Fruit fly (Drosophila melanogaster): ENCODE results near the gene CG12605.

Gene CG12605

DNA sequence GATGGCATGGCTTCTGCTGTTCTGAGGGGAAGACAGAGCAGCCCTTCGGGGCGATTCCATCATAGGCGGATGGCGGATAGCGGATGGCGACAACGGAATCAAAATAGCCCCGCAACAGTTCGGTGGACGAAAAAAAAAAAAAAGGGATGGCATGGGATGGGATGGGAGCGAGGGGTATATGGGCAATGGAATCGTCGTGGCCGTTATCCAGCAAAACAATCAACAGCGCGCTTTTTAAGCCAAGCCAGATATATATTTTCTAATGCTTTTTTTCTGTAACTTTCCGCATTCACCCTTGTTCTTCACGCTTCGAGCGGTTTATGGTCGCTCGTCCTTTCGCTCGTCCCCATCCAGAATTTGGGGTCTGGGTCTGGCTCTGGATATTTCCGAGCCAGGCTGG is 31.0 kb upstream of the CG12605 start:
- TF ChIP-seq CG34367 (tag; optimal IDR thresholded peaks at IDR 0.05) (no peak), CG9948 (tag; optimal IDR thresholded peaks at IDR 0.05) (no peak), CG14655 (GFP tag; optimal IDR thresholded peaks at IDR 0.05) (no peak), Ets98B (GFP tag; IDR thresholded peaks at IDR 0.05) (no peak), CG8301 (tag; optimal IDR thresholded peaks at IDR 0.05) (no peak), CG8159 (tag; optimal IDR thresholded peaks at IDR 0.05) (no peak), CG32121 (GFP tag; IDR thresholded peaks at IDR 0.05) (no peak), Pif1A (GFP tag; optimal IDR thresholded peaks at IDR 0.05) (no peak), CG17806 (tag; optimal IDR thresholded peaks at IDR 0.05) (no peak), fd96Ca (GFP tag; IDR thresholded peaks at IDR 0.05) (no peak), rn (GFP tag; IDR thresholded peaks at IDR 0.05) (no peak), CG10348 (GFP tag; IDR thresholded peaks at IDR 0.05) (no peak), gl (tag; optimal IDR thresholded peaks at IDR 0.05) (no peak), CG15710 (tag; optimal IDR thresholded peaks at IDR 0.05) (no peak), EcR (GFP tag; optimal IDR thresholded peaks at IDR 0.05) (no peak), CG12605 (GFP tag; IDR thresholded peaks at IDR 0.05) (no peak), CG13204 (GFP tag; optimal IDR thresholded peaks at IDR 0.05) (no peak)

DNA sequence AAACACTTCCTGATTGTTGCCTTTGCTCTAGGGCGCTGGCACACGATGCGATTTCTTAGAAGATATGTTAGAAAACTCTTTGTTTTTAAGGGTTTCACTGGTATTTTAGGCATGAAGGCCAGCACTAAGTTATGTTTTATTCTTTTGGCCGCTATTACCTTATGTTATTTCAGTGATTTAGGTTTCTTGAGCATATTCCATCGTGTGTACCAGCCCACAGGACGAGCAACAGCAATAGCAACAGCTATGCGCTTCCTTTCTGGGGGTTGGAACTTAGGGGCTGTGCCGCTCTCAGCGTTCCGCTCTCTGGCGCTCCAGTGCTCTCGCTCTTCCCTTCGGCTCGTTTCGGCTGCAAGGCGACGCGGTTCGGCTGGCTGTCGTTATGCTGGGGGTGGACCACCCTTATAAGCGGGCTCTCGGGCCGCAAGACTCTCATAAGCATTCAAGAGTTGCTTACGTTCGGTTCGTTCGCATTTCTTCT is 18.9 kb upstream of the CG12605 start, which contains the start of gene scrt:
TSS of gene scrt (plus strand) at position 431 of the 481 bp plus-strand sequence.
- no peak for TF ChIP-seq CG10348 (GFP tag; IDR thresholded peaks at IDR 0.05)
- no peak for TF ChIP-seq CG34367 (tag; optimal IDR thresholded peaks at IDR 0.05)
- TF ChIP-seq fd96Ca (GFP tag; IDR thresholded peaks at IDR 0.05), result 0 out of 3 replicates have a peak, but pooled peaks have one; percentile 7
- no peak for TF ChIP-seq CG13204 (GFP tag; optimal IDR thresholded peaks at IDR 0.05)
- no peak for TF ChIP-seq CG15710 (tag; optimal IDR thresholded peaks at IDR 0.05)
- TF ChIP-seq CG17806 (tag; optimal IDR thresholded peaks at IDR 0.05), result no peak

DNA sequence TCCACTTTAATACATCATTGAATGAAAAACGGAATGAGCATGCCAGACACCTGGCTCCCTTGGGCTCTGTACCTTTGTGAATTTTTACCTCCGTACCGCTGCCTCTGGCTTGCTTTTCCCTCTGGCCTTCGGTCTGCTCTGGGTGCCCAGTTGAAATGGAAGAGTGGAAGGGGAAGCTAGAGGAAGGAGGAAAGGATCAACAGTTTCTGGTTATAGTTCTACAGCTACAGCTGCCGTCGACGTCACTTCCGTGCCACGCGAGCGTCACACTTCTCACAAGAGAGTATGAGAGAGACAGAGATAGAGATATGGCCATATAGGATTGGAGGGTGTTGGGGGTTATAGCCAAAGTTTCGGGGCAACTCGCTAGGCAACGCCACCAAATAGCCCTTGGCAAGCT is 15.5 kb upstream of the CG12605 start:
- no peak for TF ChIP-seq CG4496 (GFP tag; IDR thresholded peaks at IDR 0.05)

DNA sequence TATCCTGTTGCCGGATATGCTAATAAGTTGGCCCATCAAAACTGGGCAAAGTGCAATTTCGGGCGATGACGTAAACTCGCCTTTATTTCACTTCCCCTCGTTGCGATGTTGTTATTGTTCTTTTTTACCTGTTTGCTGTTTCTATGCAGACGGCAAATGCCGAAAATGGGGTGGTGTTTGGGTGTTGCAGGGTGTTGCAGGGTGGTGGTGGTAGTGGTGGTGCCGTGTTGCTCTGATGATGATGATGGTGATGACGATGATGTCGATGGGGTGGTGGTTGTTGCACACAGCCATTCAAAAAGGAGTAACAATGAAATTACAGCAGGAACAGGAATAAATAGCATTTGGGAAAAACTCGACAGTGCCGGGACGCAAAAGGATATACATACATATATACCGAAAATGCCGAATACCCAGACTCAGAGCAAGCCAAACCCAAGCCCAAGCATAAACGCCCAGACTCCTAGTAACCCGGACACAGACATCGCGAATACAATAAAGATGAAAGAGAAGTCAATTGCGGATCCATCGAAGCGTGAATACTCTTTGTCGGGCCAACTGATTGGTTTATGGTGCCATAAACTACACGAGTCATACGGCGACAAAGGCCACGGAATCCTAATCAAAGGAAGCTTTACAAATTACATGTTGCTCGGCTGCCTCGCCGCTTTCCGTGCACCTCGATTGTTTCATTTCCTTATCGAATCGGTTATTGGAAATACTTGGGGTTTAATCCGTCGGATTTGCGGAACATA is 14.4 kb upstream of the CG12605 start:
- no peak for TF ChIP-seq CG34367 (tag; optimal IDR thresholded peaks at IDR 0.05)
- TF ChIP-seq rn (GFP tag; IDR thresholded peaks at IDR 0.05), result no peak
- TF ChIP-seq CG8159 (tag; optimal IDR thresholded peaks at IDR 0.05), result no peak
- no peak for TF ChIP-seq EcR (GFP tag; optimal IDR thresholded peaks at IDR 0.05)
- TF ChIP-seq fd96Ca (GFP tag; IDR thresholded peaks at IDR 0.05), result no peak

DNA sequence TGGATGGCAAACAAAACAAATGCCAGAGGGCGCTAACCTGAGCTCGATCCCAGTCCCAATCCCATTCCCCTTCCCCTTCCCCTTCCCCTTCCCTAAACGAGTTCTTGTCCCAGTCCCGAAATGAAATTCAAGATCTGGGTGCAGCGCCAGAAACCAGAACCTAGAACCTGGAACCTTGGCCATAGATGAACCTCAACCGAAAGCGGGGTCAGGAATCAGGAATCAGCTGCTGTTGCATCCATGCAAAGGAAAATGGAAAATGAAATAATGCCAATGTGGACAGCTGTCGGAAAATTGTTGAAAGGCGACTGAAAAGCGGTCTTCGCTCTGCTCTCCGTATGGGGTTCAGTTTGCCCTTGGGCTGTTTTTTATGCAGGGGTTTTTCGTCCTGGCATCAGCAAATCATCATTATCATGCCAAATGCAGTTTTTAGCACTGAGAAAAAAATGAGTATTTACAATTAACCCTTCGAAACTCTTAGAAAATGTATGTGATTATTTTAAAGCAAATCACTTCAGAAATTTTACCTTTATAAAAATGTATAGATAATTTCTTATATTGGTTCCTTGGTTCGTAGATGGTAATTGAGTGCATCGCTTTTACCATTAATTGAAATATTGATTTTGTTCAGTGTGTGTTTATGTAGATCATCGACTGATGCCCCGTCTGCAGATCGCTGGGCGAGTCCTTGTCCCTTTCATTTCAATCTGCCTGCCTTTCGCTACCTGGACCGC is 13.2 kb upstream of the CG12605 start:
- TF ChIP-seq CG9948 (tag; optimal IDR thresholded peaks at IDR 0.05), result no peak
- no peak for TF ChIP-seq CG34367 (tag; optimal IDR thresholded peaks at IDR 0.05)
- no peak for TF ChIP-seq CG8301 (tag; optimal IDR thresholded peaks at IDR 0.05)
- no peak for TF ChIP-seq Pif1B (GFP tag; optimal IDR thresholded peaks at IDR 0.05)
- TF ChIP-seq CG14655 (GFP tag; optimal IDR thresholded peaks at IDR 0.05), result no peak
- no peak for TF ChIP-seq CG8159 (tag; optimal IDR thresholded peaks at IDR 0.05)
- no peak for TF ChIP-seq gl (tag; optimal IDR thresholded peaks at IDR 0.05)
- TF ChIP-seq rn (GFP tag; IDR thresholded peaks at IDR 0.05), result no peak
- no peak for TF ChIP-seq Snoo (tag; optimal IDR thresholded peaks at IDR 0.05)
- no peak for TF ChIP-seq CG12605 (GFP tag; IDR thresholded peaks at IDR 0.05)
- TF ChIP-seq Pif1A (GFP tag; optimal IDR thresholded peaks at IDR 0.05), result no peak
- TF ChIP-seq CG13204 (GFP tag; optimal IDR thresholded peaks at IDR 0.05), result no peak
- no peak for TF ChIP-seq CG10348 (GFP tag; IDR thresholded peaks at IDR 0.05)
- no peak for TF ChIP-seq CG17806 (tag; optimal IDR thresholded peaks at IDR 0.05)

DNA sequence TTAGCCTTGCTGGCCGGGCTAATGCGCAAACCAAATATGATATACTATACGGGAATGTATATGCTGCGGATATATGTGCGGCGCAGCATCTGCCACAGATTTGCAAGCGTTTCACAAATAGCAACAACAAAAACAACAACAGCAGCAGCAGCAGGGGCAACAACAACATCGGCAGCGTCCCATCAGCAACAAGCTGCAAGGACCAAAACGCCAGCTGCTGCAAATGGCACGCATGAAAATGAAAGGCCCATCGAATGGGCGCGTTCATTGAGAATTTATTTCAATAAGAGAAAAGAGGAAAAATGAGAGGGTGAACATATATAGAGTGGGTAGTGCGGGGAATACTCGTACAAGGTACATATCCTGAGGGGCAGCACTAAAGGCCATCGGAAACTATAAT is 11.9 kb upstream of the CG12605 start:
- no peak for TF ChIP-seq CG32121 (GFP tag; IDR thresholded peaks at IDR 0.05)
- TF ChIP-seq CG10348 (GFP tag; IDR thresholded peaks at IDR 0.05), result no peak

DNA sequence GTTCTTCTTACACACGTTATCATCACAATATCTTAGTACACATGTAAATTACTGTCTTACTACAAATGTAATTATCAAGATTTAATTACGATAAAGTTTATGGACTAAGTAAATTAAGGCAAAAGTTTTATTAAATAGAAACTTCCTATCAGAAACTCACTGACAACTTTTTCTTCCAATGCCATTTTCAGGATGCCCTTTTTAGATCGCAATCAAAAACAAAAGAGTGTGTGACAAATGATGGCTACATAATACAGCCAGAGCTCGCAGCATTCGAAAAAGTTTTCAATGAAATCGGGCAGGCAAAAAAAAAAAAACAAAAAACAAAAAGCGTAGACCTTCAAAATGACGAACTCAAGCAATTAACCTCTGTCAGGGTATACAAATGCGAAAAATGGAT is 8.0 kb upstream of the CG12605 start, which contains the start of gene CG43915:
TSS of gene CG43915 (plus strand) at position 301 of the 400 bp plus-strand sequence.
- TF ChIP-seq Snoo (tag; optimal IDR thresholded peaks at IDR 0.05) (no peak), CG12605 (GFP tag; IDR thresholded peaks at IDR 0.05) (no peak), EcR (GFP tag; optimal IDR thresholded peaks at IDR 0.05) (no peak), CG14655 (GFP tag; optimal IDR thresholded peaks at IDR 0.05) (no peak), Ets98B (GFP tag; IDR thresholded peaks at IDR 0.05) (no peak), D1 (tag; optimal IDR thresholded peaks at IDR 0.05) (no peak), CG17806 (tag; optimal IDR thresholded peaks at IDR 0.05) (no peak), CG4496 (GFP tag; IDR thresholded peaks at IDR 0.05) (no peak), fd96Ca (GFP tag; IDR thresholded peaks at IDR 0.05) (no peak), CG13204 (GFP tag; optimal IDR thresholded peaks at IDR 0.05) (no peak), CG10348 (GFP tag; IDR thresholded peaks at IDR 0.05) (no peak), CG9948 (tag; optimal IDR thresholded peaks at IDR 0.05) (no peak)

Data from whole organism, pupa.